Worm (Caenorhabditis elegans) whole organism, mixed stage, embryonic: ENCODE data around the gene F20A1.4.

Source experiments
- elt-1 ChIP-seq: sonication (generic microtip); optimal IDR thresholded peaks from 2 replicates; lab custom pipeline; 2017; ENCODE audit warnings: missing genetic modification characterization, mild to moderate bottlenecking, missing compliant biosample characterization, antibody characterized with exemption, moderate library complexity, borderline replicate concordance; ENCODE audit not compliant: insufficient read depth
- elt-3 ChIP-seq: fragments of 150-350 bp; optimal IDR thresholded peaks from 2 replicates; lab custom pipeline; 2014; ENCODE audit warnings: missing biosample characterization, missing genetic modification characterization
- lin-13 ChIP-seq: fragments of 150-350 bp; optimal IDR thresholded peaks from 2 replicates; lab custom pipeline; 2014; ENCODE audit warnings: missing biosample characterization, missing genetic modification characterization

DNA sequence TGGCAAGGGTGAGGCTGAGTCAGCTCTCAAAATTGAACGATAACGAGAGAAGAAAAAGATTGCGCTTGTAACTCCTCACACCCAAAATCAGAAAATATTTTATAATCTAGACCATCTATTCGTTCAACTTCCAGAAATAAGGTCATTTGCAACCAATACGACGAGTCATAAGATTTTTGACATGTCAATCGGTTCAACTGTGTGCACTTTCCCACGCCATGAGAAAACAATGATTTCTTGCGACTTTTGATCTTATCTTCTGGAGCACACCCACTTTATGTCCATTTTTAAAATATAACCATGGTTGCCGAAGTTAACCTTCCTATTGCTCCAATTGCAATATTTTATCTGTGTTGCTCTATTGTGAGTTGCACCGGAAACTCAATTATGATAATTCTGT, 4.6 kb downstream of the F20A1.4 start, which contains the start of gene srsx-32:
- TF ChIP-seq elt-3: no peak
- no peak for TF ChIP-seq lin-13 (tag; lab: Kevin White, UChicago)
- no peak for TF ChIP-seq elt-1 (tag; lab: Kevin White, UChicago)
